Fruit fly (Drosophila melanogaster) whole organism, wandering third instar larva: ENCODE results near the gene CG10019.

Experiments used
- CrebA ChIP-seq: fragments of 200-800 bp; sonication (Bioruptor generic); optimal IDR thresholded peaks from 2 replicates; lab custom pipeline; 2016; ENCODE audit warnings: missing biosample characterization, mild to moderate bottlenecking, missing genetic modification characterization, borderline replicate concordance
- Dfd ChIP-seq: fragments of >200 bp; optimal IDR thresholded peaks from 2 replicates; lab custom pipeline; 2017; ENCODE audit warnings: missing biosample characterization, missing genetic modification characterization
- Dif ChIP-seq: fragments of 200-275, 200-300 bp; sonication (Bioruptor generic); optimal IDR thresholded peaks from 2 replicates; lab custom pipeline; 2018; ENCODE audit warnings: missing biosample characterization, missing genetic modification characterization; ENCODE audit not compliant: partially characterized antibody
- OdsH ChIP-seq: fragments of 200-800 bp; sonication (Bioruptor generic); optimal IDR thresholded peaks from 2 replicates; lab custom pipeline; 2016; ENCODE audit warnings: missing biosample characterization, mild to moderate bottlenecking, missing genetic modification characterization
- dl ChIP-seq, 2 experiments: fragments of 175-275, 200-275 bp in 1 of 2; fragments of 200-275 bp in 1 of 2; sonication (Bioruptor generic); optimal IDR thresholded peaks; lab custom pipeline; 2018; ENCODE audit warnings: mild to moderate bottlenecking in 2 of 2, missing biosample characterization in 2 of 2, missing genetic modification characterization in 2 of 2, moderate library complexity in 2 of 2; ENCODE audit not compliant: partially characterized antibody in 2 of 2, insufficient read depth in 1 of 2
- h ChIP-seq: fragments of 200-800 bp; sonication (Bioruptor generic); optimal IDR thresholded peaks from 3 replicates; lab custom pipeline; 2016; ENCODE audit warnings: missing biosample characterization, mild to moderate bottlenecking, missing genetic modification characterization
- lola ChIP-seq: fragments of >200 bp; optimal IDR thresholded peaks from 2 replicates; lab custom pipeline; 2017; ENCODE audit warnings: missing biosample characterization, missing genetic modification characterization
- sv ChIP-seq: fragments of 200-800 bp; sonication (Bioruptor generic); optimal IDR thresholded peaks from 3 replicates; lab custom pipeline; 2016; ENCODE audit warnings: missing biosample characterization, missing genetic modification characterization

DNA sequence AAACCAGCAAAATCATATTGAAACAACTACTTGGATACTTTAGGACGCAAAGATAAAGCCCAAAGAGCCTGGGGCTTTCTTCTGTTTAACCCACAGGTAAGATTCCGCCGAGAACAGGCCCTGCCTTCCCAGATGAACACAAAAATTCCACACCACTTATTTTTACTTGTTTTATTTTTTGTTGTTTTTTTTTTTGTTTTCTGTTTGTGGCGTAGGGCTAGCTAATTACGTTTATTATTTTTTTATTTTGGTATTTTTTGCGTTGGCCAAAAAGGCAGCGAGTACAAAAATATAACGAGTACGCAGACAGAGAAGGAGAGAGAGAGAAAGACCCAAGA is 42.3 kb downstream of the CG10019 start:
- TF ChIP-seq CrebA (GFP tag; lab: Kevin White, UChicago) (peak; percentile 74), OdsH (GFP tag; lab: Kevin White, UChicago) (no peak), h (no peak), Dfd (GFP tag; lab: Kevin White, UChicago) (no peak), Dif (no peak), dl (GFP tag; optimal IDR thresholded peaks at IDR 0.05; lab: Kevin White, UChicago; ENCODE audit: insufficient read depth in 1 of 2, partially characterized antibody in 2 of 2) (no peak), sv (no peak), lola (GFP tag; lab: Kevin White, UChicago) (no peak)
